Worm (Caenorhabditis elegans): ENCODE data around the gene C34D4.3.

- no peak for TF ChIP-seq C08G9.2 (tag; optimal IDR thresholded peaks at IDR 0.05)
- no peak for TF ChIP-seq dve-1 (tag; optimal IDR thresholded peaks at IDR 0.05)
- TF ChIP-seq ttx-3 (tag; optimal IDR thresholded peaks at IDR 0.05): no peak
- no peak for TF ChIP-seq ref-2 (tag; optimal IDR thresholded peaks at IDR 0.05)
- TF ChIP-seq dmd-4 (tag; optimal IDR thresholded peaks at IDR 0.05; ENCODE audit: borderline replicate concordance): no peak
- no peak for TF ChIP-seq nhr-11 (tag; optimal IDR thresholded peaks at IDR 0.05)
- TF ChIP-seq ama-1 (optimal IDR thresholded peaks at IDR 0.05): no peak
- no peak for TF ChIP-seq tbx-2 (tag; optimal IDR thresholded peaks at IDR 0.05)
- TF ChIP-seq ceh-34 (tag; optimal IDR thresholded peaks at IDR 0.05): no peak
- TF ChIP-seq lin-11 (tag; optimal IDR thresholded peaks at IDR 0.05): no peak
- no peak for TF ChIP-seq ceh-19 (GFP tag; optimal IDR thresholded peaks at IDR 0.05)
These were observed 21.7 kb upstream of the C34D4.3 start, which contains the start of gene grsp-3 for ce11 chrIV:7131780-7132179.

Measured in whole organism, late embryonic.